Fruit fly (Drosophila melanogaster): Measurements from ENCODE around the gene CG11679.

DNA sequence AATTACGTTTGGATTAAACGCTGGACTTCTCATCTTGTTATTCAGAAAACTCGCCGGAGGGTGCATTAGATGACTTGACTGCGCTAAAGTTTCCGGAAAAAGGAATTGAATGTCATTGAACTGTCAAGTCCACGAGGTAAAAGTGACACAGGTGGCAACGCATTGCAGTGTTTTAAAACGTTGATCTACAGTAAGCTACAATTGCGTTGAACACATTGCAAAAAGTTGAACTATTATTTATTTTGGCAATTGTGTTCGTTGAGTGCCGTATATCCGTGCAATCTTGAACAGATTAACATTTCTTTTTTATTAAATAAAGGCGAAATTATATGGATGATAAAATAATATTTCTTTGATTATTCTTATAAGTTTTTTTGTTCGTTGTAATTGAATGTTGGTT is 50.0 kb downstream of the CG11679 start, which contains the start of gene CG15599:
- TF ChIP-seq CTCF (optimal IDR thresholded peaks at IDR 0.05), result no peak
- TF ChIP-seq CG8478 (optimal IDR thresholded peaks at IDR 0.05), result no peak

Measured in S2 (cell line).